Fruit fly (Drosophila melanogaster) whole organism, embryonic: ENCODE measurements around the gene CG8958.

Source experiments
- B-H1 ChIP-seq: fragments of 200-800 bp; sonication (Bioruptor generic); IDR thresholded peaks from 3 replicates; pipeline ENCODE4 v1.3.6; 2022; ENCODE audit warnings: missing biosample characterization, missing genetic modification characterization
- B-H2 ChIP-seq: fragments of 200-800 bp; sonication (Bioruptor generic); optimal IDR thresholded peaks from 2 replicates; lab custom pipeline; 2018; ENCODE audit warnings: missing biosample characterization, mild to moderate bottlenecking, missing genetic modification characterization
- BtbVII ChIP-seq: fragments of 200-800 bp; sonication (Bioruptor generic); optimal IDR thresholded peaks from 3 replicates; lab custom pipeline; 2017; ENCODE audit warnings: missing biosample characterization, mild to moderate bottlenecking, missing genetic modification characterization
- CG11695 ChIP-seq: fragments of 200-800 bp; sonication (Bioruptor generic); IDR thresholded peaks from 3 replicates; pipeline ENCODE4 v1.3.6; 2022; ENCODE audit warnings: missing biosample characterization, missing genetic modification characterization
- CG13424 ChIP-seq: fragments of 200-800 bp; sonication (Bioruptor generic); optimal IDR thresholded peaks from 2 replicates; lab custom pipeline; 2019; ENCODE audit warnings: missing biosample characterization, mild to moderate bottlenecking, missing genetic modification characterization, moderate library complexity
- CG13775 ChIP-seq: fragments of 200-800 bp; sonication (Bioruptor generic); optimal IDR thresholded peaks from 3 replicates; lab custom pipeline; 2017; ENCODE audit warnings: missing biosample characterization, mild to moderate bottlenecking, missing genetic modification characterization
- CG17385 ChIP-seq: fragments of 200-800 bp; sonication (Bioruptor generic); optimal IDR thresholded peaks from 3 replicates; lab custom pipeline; 2018; ENCODE audit warnings: missing biosample characterization, mild to moderate bottlenecking, missing genetic modification characterization
- CG17829 ChIP-seq: fragments of 200-800 bp; optimal IDR thresholded peaks from 2 replicates; lab custom pipeline; 2019; ENCODE audit warnings: missing biosample characterization, mild to moderate bottlenecking, missing genetic modification characterization, moderate library complexity
- CG18262 ChIP-seq: fragments of 200-800 bp; optimal IDR thresholded peaks from 3 replicates; lab custom pipeline; 2019; ENCODE audit warnings: missing biosample characterization, mild to moderate bottlenecking, missing genetic modification characterization, moderate library complexity
- CG18476 ChIP-seq: fragments of 200-800 bp; sonication (Bioruptor generic); optimal IDR thresholded peaks from 2 replicates; lab custom pipeline; 2016; ENCODE audit warnings: missing biosample characterization, mild to moderate bottlenecking, missing genetic modification characterization
- CG3281 ChIP-seq: fragments of 200-800 bp; sonication (Bioruptor generic); optimal IDR thresholded peaks from 3 replicates; lab custom pipeline; 2017; ENCODE audit warnings: missing biosample characterization, mild to moderate bottlenecking, missing genetic modification characterization
- CG33213 ChIP-seq: fragments of 200-800 bp; sonication (Bioruptor generic); optimal IDR thresholded peaks from 3 replicates; lab custom pipeline; 2016; ENCODE audit warnings: missing biosample characterization, missing genetic modification characterization
- CG43689 ChIP-seq: fragments of 200-800 bp; sonication (Bioruptor generic); IDR thresholded peaks from 2 replicates; pipeline ENCODE4 v1.3.6; 2022; ENCODE audit warnings: missing biosample characterization, missing genetic modification characterization
- CG4404 ChIP-seq: fragments of 200-800 bp; sonication (Bioruptor generic); IDR thresholded peaks from 2 replicates; pipeline ENCODE4 v1.3.6; 2022; ENCODE audit warnings: missing biosample characterization, missing genetic modification characterization
- CG6765 ChIP-seq: fragments of 200-800 bp; sonication (Bioruptor generic); optimal IDR thresholded peaks from 3 replicates; lab custom pipeline; 2017; ENCODE audit warnings: missing biosample characterization, mild to moderate bottlenecking, missing genetic modification characterization
- CG7357 ChIP-seq: fragments of 200-800 bp; sonication (Bioruptor generic); IDR thresholded peaks from 3 replicates; pipeline ENCODE4 v1.3.6; 2022; ENCODE audit warnings: missing biosample characterization, missing genetic modification characterization
- CG7928 ChIP-seq: fragments of 200-800 bp; sonication (Bioruptor generic); optimal IDR thresholded peaks from 2 replicates; lab custom pipeline; 2017; ENCODE audit warnings: missing biosample characterization, mild to moderate bottlenecking, missing genetic modification characterization
- CG8944 ChIP-seq: fragments of 200-800 bp; sonication (Bioruptor generic); optimal IDR thresholded peaks from 3 replicates; lab custom pipeline; 2016; ENCODE audit warnings: missing biosample characterization, missing genetic modification characterization
- CG9727 ChIP-seq: fragments of 200-800 bp; sonication (Bioruptor generic); optimal IDR thresholded peaks from 3 replicates; lab custom pipeline; 2017; ENCODE audit warnings: missing biosample characterization, mild to moderate bottlenecking, missing genetic modification characterization
- CG9797 ChIP-seq: fragments of 200-800 bp; sonication (Bioruptor generic); optimal IDR thresholded peaks from 3 replicates; lab custom pipeline; 2018; ENCODE audit warnings: missing biosample characterization, mild to moderate bottlenecking, missing genetic modification characterization
- Gsc ChIP-seq: fragments of 200-800 bp; sonication (Bioruptor generic); IDR thresholded peaks from 2 replicates; pipeline ENCODE4 v1.3.6; 2022; ENCODE audit warnings: missing biosample characterization, missing genetic modification characterization
- H15 ChIP-seq: fragments of 200-800 bp; sonication (Bioruptor generic); IDR thresholded peaks from 3 replicates; pipeline ENCODE4 v1.3.6; 2022; ENCODE audit warnings: missing biosample characterization, missing genetic modification characterization
- HLH3B ChIP-seq: fragments of 200-800 bp; sonication (Bioruptor generic); IDR thresholded peaks from 2 replicates; pipeline ENCODE4 v1.3.6; 2022; ENCODE audit warnings: missing biosample characterization, missing genetic modification characterization
- HLH4C ChIP-seq: fragments of 200-800 bp; sonication (Bioruptor generic); IDR thresholded peaks from 3 replicates; pipeline ENCODE4 v1.3.6; 2022; ENCODE audit warnings: missing biosample characterization, missing genetic modification characterization; ENCODE audit not compliant: partially characterized antibody
- HLHmδ ChIP-seq: fragments of 200-800 bp; sonication (Bioruptor generic); optimal IDR thresholded peaks from 2 replicates; lab custom pipeline; 2018; ENCODE audit warnings: missing biosample characterization, mild to moderate bottlenecking, missing genetic modification characterization, moderate library complexity
- HmgZ ChIP-seq: fragments of 200-800 bp; sonication (Bioruptor generic); optimal IDR thresholded peaks from 2 replicates; lab custom pipeline; 2018; ENCODE audit warnings: missing biosample characterization, mild to moderate bottlenecking, missing genetic modification characterization
- NC2β ChIP-seq: fragments of 200-800 bp; sonication (Bioruptor generic); optimal IDR thresholded peaks from 2 replicates; lab custom pipeline; 2016; ENCODE audit warnings: missing biosample characterization, missing genetic modification characterization
- NfI ChIP-seq: fragments of 200-800 bp; sonication (Bioruptor generic); optimal IDR thresholded peaks from 3 replicates; lab custom pipeline; 2018; ENCODE audit warnings: missing biosample characterization, mild to moderate bottlenecking, missing genetic modification characterization, moderate library complexity
- bigmax ChIP-seq: fragments of 200-800 bp; sonication (Bioruptor generic); optimal IDR thresholded peaks from 2 replicates; lab custom pipeline; 2018; ENCODE audit warnings: missing biosample characterization, mild to moderate bottlenecking, missing genetic modification characterization
- btn ChIP-seq: fragments of 200-800 bp; sonication (Bioruptor generic); optimal IDR thresholded peaks from 2 replicates; lab custom pipeline; 2016; ENCODE audit warnings: missing biosample characterization, missing genetic modification characterization
- fd64A ChIP-seq: fragments of 200-800 bp; sonication (Bioruptor generic); optimal IDR thresholded peaks from 3 replicates; lab custom pipeline; 2018; ENCODE audit warnings: missing biosample characterization, mild to moderate bottlenecking, missing genetic modification characterization
- gcm2 ChIP-seq: fragments of 200-800 bp; sonication (Bioruptor generic); optimal IDR thresholded peaks from 2 replicates; lab custom pipeline; 2016; ENCODE audit warnings: missing biosample characterization, missing genetic modification characterization
- hb ChIP-seq: fragments of 200-800 bp; sonication (Bioruptor generic); IDR thresholded peaks from 3 replicates; pipeline ENCODE4 v1.3.6; 2022; ENCODE audit warnings: missing biosample characterization, missing genetic modification characterization; ENCODE audit not compliant: partially characterized antibody
- hkb ChIP-seq, 2 experiments: fragments of 200-800 bp in 1 of 2; fragments of >200 bp in 1 of 2; sonication (Bioruptor generic) in 1 of 2; IDR thresholded peaks in 1 of 2; optimal IDR thresholded peaks in 1 of 2; 2 replicates each; pipeline versions ENCODE4 v1.3.6 to Lab custom; 2017 to 2022; ENCODE audit warnings: missing biosample characterization in 1 of 2, missing genetic modification characterization in 1 of 2
- jigr1 ChIP-seq: fragments of 200-800 bp; sonication (Bioruptor generic); IDR thresholded peaks from 3 replicates; pipeline ENCODE4 v1.3.6; 2022; ENCODE audit warnings: missing biosample characterization, missing genetic modification characterization
- lab ChIP-seq: fragments of 200-800 bp; sonication (Bioruptor generic); optimal IDR thresholded peaks from 3 replicates; lab custom pipeline; 2017; ENCODE audit warnings: missing biosample characterization, missing genetic modification characterization, mild to moderate bottlenecking, moderate library complexity, missing genetic modification reagents
- odd ChIP-seq: fragments of 200-800 bp; sonication (Bioruptor generic); optimal IDR thresholded peaks from 2 replicates; lab custom pipeline; 2017; ENCODE audit warnings: missing biosample characterization, mild to moderate bottlenecking, missing genetic modification characterization
- otp ChIP-seq: fragments of 200-800 bp; sonication (Bioruptor generic); IDR thresholded peaks from 3 replicates; pipeline ENCODE4, ENCODE4 v1.3.6; 2022; ENCODE audit warnings: missing biosample characterization, missing genetic modification characterization
- pzg ChIP-seq: fragments of 200-800 bp; sonication (Bioruptor generic); optimal IDR thresholded peaks from 3 replicates; lab custom pipeline; 2018; ENCODE audit warnings: missing biosample characterization, mild to moderate bottlenecking, missing genetic modification characterization, moderate library complexity
- ranshi ChIP-seq: fragments of 200-800 bp; sonication (Bioruptor generic); IDR thresholded peaks from 2 replicates; pipeline ENCODE4 v1.3.6; 2022; ENCODE audit warnings: missing biosample characterization, missing genetic modification characterization
- schlank ChIP-seq: fragments of 200-800 bp; sonication (Bioruptor generic); optimal IDR thresholded peaks from 2 replicates; lab custom pipeline; 2018; ENCODE audit warnings: missing biosample characterization, mild to moderate bottlenecking, missing genetic modification characterization
- sens-2 ChIP-seq: fragments of 200-800 bp; sonication (Bioruptor generic); IDR thresholded peaks from 2 replicates; pipeline ENCODE4 v1.3.6; 2022; ENCODE audit warnings: missing biosample characterization, missing genetic modification characterization
- sima ChIP-seq: fragments of 200-800 bp; sonication (Bioruptor generic); optimal IDR thresholded peaks from 2 replicates; lab custom pipeline; 2016; ENCODE audit warnings: missing biosample characterization, missing genetic modification characterization
- tna ChIP-seq: fragments of 200-800 bp; sonication (Bioruptor generic); IDR thresholded peaks from 2 replicates; pipeline ENCODE4 v1.3.6; 2022; ENCODE audit warnings: missing biosample characterization, missing genetic modification characterization; ENCODE audit not compliant: partially characterized antibody
- tup ChIP-seq: fragments of 200-800 bp; sonication (Bioruptor generic); optimal IDR thresholded peaks from 2 replicates; lab custom pipeline; 2016; ENCODE audit warnings: missing biosample characterization, mild to moderate bottlenecking, missing genetic modification characterization, moderate library complexity
- yki ChIP-seq: fragments of >200 bp; optimal IDR thresholded peaks from 3 replicates; lab custom pipeline; 2018
- z ChIP-seq: fragments of 200-800 bp; sonication (Bioruptor generic); IDR thresholded peaks from 3 replicates; pipeline ENCODE4 v1.3.6; 2022; ENCODE audit warnings: missing biosample characterization, missing genetic modification characterization
- zfh2 ChIP-seq: fragments of 200-800 bp; sonication (Bioruptor generic); optimal IDR thresholded peaks from 2 replicates; lab custom pipeline; 2016; ENCODE audit warnings: missing biosample characterization, missing genetic modification characterization

CG8958 gene

dm6 chrX:16090179-16091144, 7.4 kb downstream of the CG8958 start (continued):
- TF ChIP-seq HLHmδ (GFP tag; lab: Kevin White, UChicago) = no peak
- TF ChIP-seq jigr1 (GFP tag; lab: Robert Waterston, UW) = peak; percentile 72; the same call in 1 of the 3 replicates
- peak; percentile 77 for TF ChIP-seq CG43689 (GFP tag; lab: Robert Waterston, UW)
- TF ChIP-seq CG13424 (tag; lab: Kevin White, UChicago) = peak; percentile 94
- peak; percentile 74 for TF ChIP-seq NC2β (GFP tag; lab: Kevin White, UChicago)
- peak; percentile 77 for TF ChIP-seq CG17829 (tag; lab: Kevin White, UChicago)
- peak; percentile 70 for TF ChIP-seq CG18476 (GFP tag; lab: Kevin White, UChicago)
- TF ChIP-seq HmgZ = peak; percentile 93
- TF ChIP-seq H15 (GFP tag; lab: Robert Waterston, UW) = peak; percentile 85
- no peak for TF ChIP-seq hb (GFP tag; lab: Robert Waterston, UW)
- peak; percentile 87 for TF ChIP-seq CG11695
- peak; percentile 89 for TF ChIP-seq schlank
- peak; percentile 67 for TF ChIP-seq CG7928 (GFP tag; lab: Kevin White, UChicago)
- peak; percentile 68 for TF ChIP-seq fd64A (GFP tag; lab: Kevin White, UChicago)
- TF ChIP-seq CG7357 (GFP tag; lab: Robert Waterston, UW) = peak; percentile 75
- peak; percentile 80 for TF ChIP-seq btn (GFP tag; lab: Kevin White, UChicago)
- no peak for TF ChIP-seq hkb (optimal IDR thresholded peaks at IDR 0.05; lab: Kevin White, UChicago)
- TF ChIP-seq hkb (GFP tag; IDR thresholded peaks at IDR 0.05; lab: Robert Waterston, UW) = peak; percentile 89
- peak; percentile 97 for TF ChIP-seq B-H2 (GFP tag; lab: Kevin White, UChicago)
- peak; percentile 80 for TF ChIP-seq CG9727 (GFP tag; lab: Kevin White, UChicago)
- peak; percentile 74 for TF ChIP-seq CG13775 (GFP tag; lab: Kevin White, UChicago)
- TF ChIP-seq yki = no peak
- peak; percentile 71 for TF ChIP-seq CG4404
- peak; percentile 30 for TF ChIP-seq tup (GFP tag; lab: Kevin White, UChicago)
- no peak for TF ChIP-seq z (GFP tag; lab: Robert Waterston, UW)
- peak; percentile 88 for TF ChIP-seq odd
- no peak for TF ChIP-seq tna (GFP tag; lab: Robert Waterston, UW)
- TF ChIP-seq B-H1 (GFP tag; lab: Robert Waterston, UW) = peak; percentile 85
- TF ChIP-seq CG33213 = peak; percentile 89
- peak; percentile 81 for TF ChIP-seq CG6765 (GFP tag; lab: Kevin White, UChicago)
- TF ChIP-seq otp (GFP tag; lab: Robert Waterston, UW) = peak; percentile 86
- TF ChIP-seq sens-2 (GFP tag; lab: Robert Waterston, UW) = peak; percentile 91
- peak; percentile 88 for TF ChIP-seq BtbVII (GFP tag; lab: Kevin White, UChicago)
- TF ChIP-seq HLH4C = no peak
- TF ChIP-seq sima (GFP tag; lab: Kevin White, UChicago) = peak; percentile 60
- TF ChIP-seq CG9797 = no peak
- no peak for TF ChIP-seq Gsc
- TF ChIP-seq CG17385 = peak; percentile 90
- TF ChIP-seq CG8944 (GFP tag; lab: Kevin White, UChicago) = peak; percentile 83
- no peak for TF ChIP-seq bigmax (GFP tag; lab: Kevin White, UChicago)
- peak; percentile 72 for TF ChIP-seq CG18262
- peak; percentile 93 for TF ChIP-seq zfh2 (GFP tag; lab: Kevin White, UChicago)
- TF ChIP-seq HLH3B (GFP tag; lab: Robert Waterston, UW) = peak; percentile 85
- peak; percentile 21 for TF ChIP-seq pzg (GFP tag; lab: Kevin White, UChicago)
- peak; percentile 75 for TF ChIP-seq gcm2 (GFP tag; lab: Kevin White, UChicago)
- TF ChIP-seq NfI (GFP tag; lab: Kevin White, UChicago) = peak; percentile 93
- TF ChIP-seq lab = peak; percentile 95
- peak; percentile 93 for TF ChIP-seq CG3281
- peak; percentile 91 for TF ChIP-seq ranshi (GFP tag; lab: Robert Waterston, UW)
